Fruit fly (Drosophila melanogaster) whole organism, pupa: Measurements from ENCODE around the gene CG17648.
A peak's percentile ranks its signal among the peaks of the same experiment; 100 is the strongest.

ENCODE experiments used
- CG10348 ChIP-seq: fragments of 200-800 bp; sonication (Bioruptor generic); IDR thresholded peaks from 2 replicates; pipeline ENCODE4 v1.3.6; 2022; ENCODE audit warnings: missing biosample characterization, missing genetic modification characterization
- CG12605 ChIP-seq: fragments of 200-800 bp; sonication (Bioruptor generic); IDR thresholded peaks from 2 replicates; pipeline ENCODE4 v1.3.6; 2022; ENCODE audit warnings: missing biosample characterization, missing genetic modification characterization
- CG13204 ChIP-seq: fragments of 200-800 bp; sonication (Bioruptor generic); optimal IDR thresholded peaks from 2 replicates; lab custom pipeline; 2018; ENCODE audit warnings: missing biosample characterization, mild to moderate bottlenecking, missing genetic modification characterization, moderate library complexity
- CG14655 ChIP-seq: fragments of 200-800 bp; sonication (Bioruptor generic); optimal IDR thresholded peaks from 3 replicates; lab custom pipeline; 2017; ENCODE audit warnings: mild to moderate bottlenecking, missing biosample characterization, missing genetic modification reagents, missing genetic modification characterization
- CG15710 ChIP-seq: fragments of 200-800 bp; sonication (Bioruptor generic); optimal IDR thresholded peaks from 2 replicates; lab custom pipeline; 2018; ENCODE audit warnings: missing biosample characterization, mild to moderate bottlenecking, missing genetic modification characterization, moderate library complexity
- CG17806 ChIP-seq: fragments of 200-800 bp; sonication (Bioruptor generic); optimal IDR thresholded peaks from 2 replicates; lab custom pipeline; 2018; ENCODE audit warnings: missing biosample characterization, mild to moderate bottlenecking, missing genetic modification characterization, moderate library complexity
- CG32121 ChIP-seq: fragments of 200-800 bp; sonication (Bioruptor generic); IDR thresholded peaks from 2 replicates; pipeline ENCODE4 v1.3.6; 2022; ENCODE audit warnings: missing biosample characterization, missing genetic modification characterization
- CG34367 ChIP-seq: fragments of 200-800 bp; sonication (Bioruptor generic); optimal IDR thresholded peaks from 2 replicates; lab custom pipeline; 2018; ENCODE audit warnings: missing biosample characterization, mild to moderate bottlenecking, missing genetic modification characterization
- CG4496 ChIP-seq: fragments of 200-800 bp; sonication (Bioruptor generic); IDR thresholded peaks from 3 replicates; pipeline ENCODE4 v1.3.6; 2022; ENCODE audit warnings: missing biosample characterization, missing genetic modification characterization
- CG8159 ChIP-seq: fragments of 200-800 bp; sonication (Bioruptor generic); optimal IDR thresholded peaks from 3 replicates; lab custom pipeline; 2018; ENCODE audit warnings: missing biosample characterization, mild to moderate bottlenecking, missing genetic modification characterization, moderate library complexity
- CG8301 ChIP-seq: fragments of 200-800 bp; sonication (Bioruptor generic); optimal IDR thresholded peaks from 2 replicates; lab custom pipeline; 2018; ENCODE audit warnings: missing biosample characterization, mild to moderate bottlenecking, missing genetic modification characterization
- CG9948 ChIP-seq: fragments of 200-800 bp; sonication (Bioruptor generic); optimal IDR thresholded peaks from 2 replicates; lab custom pipeline; 2018; ENCODE audit warnings: missing biosample characterization, mild to moderate bottlenecking, missing genetic modification characterization, moderate library complexity
- D1 ChIP-seq: fragments of 200-800 bp; sonication (Bioruptor generic); optimal IDR thresholded peaks from 2 replicates; lab custom pipeline; 2018; ENCODE audit warnings: missing biosample characterization, mild to moderate bottlenecking, missing genetic modification characterization, moderate library complexity
- EcR ChIP-seq: fragments of 200-800 bp; sonication (Bioruptor generic); optimal IDR thresholded peaks from 3 replicates; lab custom pipeline; 2019; ENCODE audit warnings: missing biosample characterization, missing genetic modification characterization, mild to moderate bottlenecking, moderate library complexity, missing genetic modification reagents
- Ets98B ChIP-seq: fragments of 200-800 bp; sonication (Bioruptor generic); IDR thresholded peaks from 2 replicates; pipeline ENCODE4 v1.3.6; 2022; ENCODE audit warnings: missing biosample characterization, missing genetic modification characterization
- Pif1A ChIP-seq: fragments of 200-800 bp; sonication (Bioruptor generic); optimal IDR thresholded peaks from 3 replicates; lab custom pipeline; 2016; ENCODE audit warnings: missing biosample characterization, missing genetic modification characterization
- Pif1B ChIP-seq: fragments of 200-800 bp; sonication (Bioruptor generic); optimal IDR thresholded peaks from 3 replicates; lab custom pipeline; 2016; ENCODE audit warnings: missing biosample characterization, missing genetic modification characterization
- Snoo ChIP-seq: fragments of 200-800 bp; sonication (Bioruptor generic); optimal IDR thresholded peaks from 3 replicates; lab custom pipeline; 2017; ENCODE audit warnings: missing biosample characterization, mild to moderate bottlenecking, missing genetic modification characterization, inconsistent platforms
- fd96Ca ChIP-seq: fragments of 200-800 bp; sonication (Bioruptor generic); IDR thresholded peaks from 3 replicates; pipeline ENCODE4 v1.3.6; 2022; ENCODE audit warnings: missing biosample characterization, missing genetic modification characterization
- gl ChIP-seq: fragments of 200-800 bp; sonication (Bioruptor generic); optimal IDR thresholded peaks from 2 replicates; lab custom pipeline; 2018; ENCODE audit warnings: missing biosample characterization, mild to moderate bottlenecking, missing genetic modification characterization
- rn ChIP-seq: fragments of 200-800 bp; sonication (Bioruptor generic); IDR thresholded peaks from 2 replicates; pipeline ENCODE4 v1.3.6; 2022; ENCODE audit warnings: missing biosample characterization, missing genetic modification characterization

CG17648 gene

dm6 chr2L:1738054-1738453, 14.1 kb upstream of the CG17648 start:
- no peak for TF ChIP-seq CG32121 (GFP tag; lab: Robert Waterston, UW)
- no peak for TF ChIP-seq CG12605 (GFP tag; lab: Robert Waterston, UW)
- no peak for TF ChIP-seq D1 (tag; lab: Kevin White, UChicago)
- peak; percentile 21 for TF ChIP-seq CG17806
- TF ChIP-seq CG13204 (GFP tag; lab: Kevin White, UChicago) = no peak
- TF ChIP-seq rn (GFP tag; lab: Robert Waterston, UW) = no peak
- peak; percentile 75 for TF ChIP-seq CG8301 (tag; lab: Kevin White, UChicago)
- no peak for TF ChIP-seq Pif1B (GFP tag; lab: Kevin White, UChicago)
- TF ChIP-seq CG10348 (GFP tag; lab: Robert Waterston, UW) = no peak
- no peak for TF ChIP-seq CG4496 (GFP tag; lab: Robert Waterston, UW)
- no peak for TF ChIP-seq gl (tag; lab: Kevin White, UChicago)
- TF ChIP-seq CG14655 (GFP tag; lab: Kevin White, UChicago) = peak; percentile 66
- peak; percentile 40 for TF ChIP-seq Pif1A (GFP tag; lab: Kevin White, UChicago)
- TF ChIP-seq CG9948 (tag; lab: Kevin White, UChicago) = no peak
- no peak for TF ChIP-seq CG34367 (tag; lab: Kevin White, UChicago)
- no peak for TF ChIP-seq fd96Ca (GFP tag; lab: Robert Waterston, UW)

- no peak for TF ChIP-seq EcR (GFP tag; lab: Kevin White, UChicago)
These were observed 12.0 kb upstream of the CG17648 start for dm6 chr2L:1740095-1740494.

dm6 chr2L:1743800-1744199, 8.3 kb upstream of the CG17648 start:
- TF ChIP-seq fd96Ca (GFP tag; lab: Robert Waterston, UW) = no peak
- TF ChIP-seq CG15710 (tag; lab: Kevin White, UChicago) = no peak
- TF ChIP-seq EcR (GFP tag; lab: Kevin White, UChicago) = no peak
- TF ChIP-seq CG32121 (GFP tag; lab: Robert Waterston, UW) = no peak
- no peak for TF ChIP-seq CG17806
- TF ChIP-seq D1 (tag; lab: Kevin White, UChicago) = no peak
- no peak for TF ChIP-seq CG13204 (GFP tag; lab: Kevin White, UChicago)
- TF ChIP-seq Snoo (tag; lab: Kevin White, UChicago) = no peak
- TF ChIP-seq rn (GFP tag; lab: Robert Waterston, UW) = no peak
- no peak for TF ChIP-seq CG8301 (tag; lab: Kevin White, UChicago)
- no peak for TF ChIP-seq Pif1A (GFP tag; lab: Kevin White, UChicago)
- TF ChIP-seq Pif1B (GFP tag; lab: Kevin White, UChicago) = no peak
- no peak for TF ChIP-seq gl (tag; lab: Kevin White, UChicago)
- TF ChIP-seq, all 21 proteins: peak for 0

dm6 chr2L:1748410-1748809, 3.7 kb upstream of the CG17648 start:
- no peak for TF ChIP-seq gl (tag; lab: Kevin White, UChicago)
- no peak for TF ChIP-seq Pif1A (GFP tag; lab: Kevin White, UChicago)
- peak; percentile 95 for TF ChIP-seq EcR (GFP tag; lab: Kevin White, UChicago)
- no peak for TF ChIP-seq CG8301 (tag; lab: Kevin White, UChicago)
- TF ChIP-seq CG4496 (GFP tag; lab: Robert Waterston, UW) = no peak
- no peak for TF ChIP-seq rn (GFP tag; lab: Robert Waterston, UW)
- no peak for TF ChIP-seq CG8159 (tag; lab: Kevin White, UChicago)
- TF ChIP-seq, all 21 proteins: peak for 1

dm6 chr2L:1756351-1756750, 4.2 kb downstream of the CG17648 start, which contains the start of gene Gr22f:
Gene Gr22f (minus strand): TSS chr2L:1756451.
- TF ChIP-seq CG14655 (GFP tag; lab: Kevin White, UChicago) = no peak
- TF ChIP-seq CG15710 (tag; lab: Kevin White, UChicago) = no peak
- TF ChIP-seq CG13204 (GFP tag; lab: Kevin White, UChicago) = no peak
- TF ChIP-seq gl (tag; lab: Kevin White, UChicago) = no peak
- no peak for TF ChIP-seq rn (GFP tag; lab: Robert Waterston, UW)
- TF ChIP-seq CG17806 = no peak
- no peak for TF ChIP-seq CG32121 (GFP tag; lab: Robert Waterston, UW)
- TF ChIP-seq Snoo (tag; lab: Kevin White, UChicago) = no peak
- no peak for TF ChIP-seq Pif1B (GFP tag; lab: Kevin White, UChicago)
- no peak for TF ChIP-seq CG9948 (tag; lab: Kevin White, UChicago)
- no peak for TF ChIP-seq fd96Ca (GFP tag; lab: Robert Waterston, UW)
- no peak for TF ChIP-seq EcR (GFP tag; lab: Kevin White, UChicago)
- no peak for TF ChIP-seq CG8301 (tag; lab: Kevin White, UChicago)
- TF ChIP-seq CG10348 (GFP tag; lab: Robert Waterston, UW) = no peak
- TF ChIP-seq CG12605 (GFP tag; lab: Robert Waterston, UW) = no peak
- no peak for TF ChIP-seq D1 (tag; lab: Kevin White, UChicago)
- TF ChIP-seq Pif1A (GFP tag; lab: Kevin White, UChicago) = no peak
- no peak for TF ChIP-seq Ets98B (GFP tag; lab: Robert Waterston, UW)

- TF ChIP-seq gl (tag; lab: Kevin White, UChicago) (no peak), CG15710 (tag; lab: Kevin White, UChicago) (no peak), CG4496 (GFP tag; lab: Robert Waterston, UW) (no peak), CG32121 (GFP tag; lab: Robert Waterston, UW) (no peak), rn (GFP tag; lab: Robert Waterston, UW) (no peak), CG13204 (GFP tag; lab: Kevin White, UChicago) (no peak), EcR (GFP tag; lab: Kevin White, UChicago) (no peak), CG14655 (GFP tag; lab: Kevin White, UChicago) (no peak), D1 (tag; lab: Kevin White, UChicago) (no peak), CG10348 (GFP tag; lab: Robert Waterston, UW) (no peak), CG9948 (tag; lab: Kevin White, UChicago) (no peak), Snoo (tag; lab: Kevin White, UChicago) (no peak)
These were observed 6.7 kb downstream of the CG17648 start, which contains the start of gene CG17650 for dm6 chr2L:1758853-1759252. Gene CG17650 (minus strand): TSS chr2L:1759093.
